Worm (Caenorhabditis elegans) whole organism, L4 larva: ENCODE results near the gene F17E9.18.

Source experiments
- D1046.2 ChIP-seq: fragments of 200-800 bp; sonication (Bioruptor generic); IDR thresholded peaks from 2 replicates; pipeline ENCODE4 v1.3.6; 2022; ENCODE audit warnings: missing genetic modification characterization, missing compliant biosample characterization
- F26F4.8 ChIP-seq: fragments of 200-800 bp; sonication (Bioruptor generic); conservative IDR thresholded peaks from 2 replicates; pipeline ENCODE4 v1.3.6; 2022; ENCODE audit warnings: missing genetic modification characterization, missing compliant biosample characterization
- F44E2.7 ChIP-seq: fragments of 200-800 bp; sonication (Bioruptor generic); IDR thresholded peaks from 2 replicates; pipeline ENCODE4 v2.1.2; 2022; ENCODE audit warnings: missing genetic modification characterization, missing compliant biosample characterization
- F49E8.2 ChIP-seq: sonication (generic microtip); optimal IDR thresholded peaks from 2 replicates; lab custom pipeline; 2016; ENCODE audit warnings: missing compliant biosample characterization, mild to moderate bottlenecking, missing genetic modification characterization, borderline replicate concordance
- R02D3.7 ChIP-seq: fragments of 150-350 bp; sonication (generic microtip); optimal IDR thresholded peaks from 3 replicates; lab custom pipeline; 2014; ENCODE audit warnings: missing biosample characterization, missing genetic modification characterization
- T26A8.4 ChIP-seq: fragments of 200-800 bp; sonication (Bioruptor generic); IDR thresholded peaks from 2 replicates; pipeline ENCODE4 v1.3.6; 2022; ENCODE audit warnings: missing genetic modification characterization, missing compliant biosample characterization
- Y48G9A.11 ChIP-seq: fragments of 200-800 bp; sonication (Bioruptor generic); IDR thresholded peaks from 2 replicates; pipeline ENCODE4 v1.3.6; 2022; ENCODE audit warnings: missing genetic modification reagents, missing genetic modification characterization, missing compliant biosample characterization
- ZK546.5 ChIP-seq, 2 experiments: sonication (generic microtip); optimal IDR thresholded peaks; 2 replicates each; lab custom pipeline; 2017; ENCODE audit warnings: missing biosample characterization in 2 of 2, missing genetic modification characterization in 2 of 2
- aha-1 ChIP-seq: fragments of 150-350 bp; peaks from one replicate; lab custom pipeline; 2014; ENCODE audit warnings: missing biosample characterization, missing genetic modification characterization
- attf-4 ChIP-seq: sonication (generic microtip); optimal IDR thresholded peaks from 3 replicates; lab custom pipeline; 2017; ENCODE audit warnings: missing biosample characterization, missing genetic modification characterization
- ceh-32 ChIP-seq: sonication (generic microtip); optimal IDR thresholded peaks from 2 replicates; lab custom pipeline; 2016; ENCODE audit warnings: mild to moderate bottlenecking, missing genetic modification characterization, missing compliant biosample characterization; ENCODE audit not compliant: poor library complexity
- ceh-82 ChIP-seq: sonication (generic microtip); optimal IDR thresholded peaks from 2 replicates; lab custom pipeline; 2017; ENCODE audit warnings: missing biosample characterization, missing genetic modification characterization
- ctbp-1 ChIP-seq: fragments of 200-800 bp; sonication (Bioruptor generic); IDR thresholded peaks from 2 replicates; pipeline ENCODE4 v1.3.6; 2022; ENCODE audit warnings: missing genetic modification reagents, missing genetic modification characterization, missing compliant biosample characterization
- daf-16 ChIP-seq, 3 experiments: sonication (generic microtip); optimal IDR thresholded peaks; 2 replicates each; lab custom pipeline; 2016 to 2017; ENCODE audit warnings: missing genetic modification characterization in 3 of 3, missing genetic modification reagents in 3 of 3, mild to moderate bottlenecking in 2 of 3, missing compliant biosample characterization in 2 of 3, missing biosample characterization in 1 of 3, moderate library complexity in 1 of 3
- daf-19 ChIP-seq: fragments of 200-800 bp; sonication (Bioruptor generic); conservative IDR thresholded peaks from 2 replicates; pipeline ENCODE4 v1.3.6; 2022; ENCODE audit warnings: missing genetic modification characterization, missing compliant biosample characterization
- daf-8 ChIP-seq: fragments of 200-800 bp; sonication (Bioruptor generic); IDR thresholded peaks from 2 replicates; pipeline ENCODE4 v1.3.6; 2022; ENCODE audit warnings: missing genetic modification characterization, missing compliant biosample characterization
- dve-1 ChIP-seq: sonication (generic microtip); optimal IDR thresholded peaks from 2 replicates; lab custom pipeline; 2017; ENCODE audit warnings: antibody characterized with exemption, mild to moderate bottlenecking, missing genetic modification characterization, missing compliant biosample characterization; ENCODE audit not compliant: insufficient read depth
- egl-27 ChIP-seq: sonication (generic microtip); optimal IDR thresholded peaks from 3 replicates; lab custom pipeline; 2017; ENCODE audit warnings: missing biosample characterization, missing genetic modification reagents, missing genetic modification characterization
- fkh-10 ChIP-seq: fragments of 150-350 bp; optimal IDR thresholded peaks from 2 replicates; lab custom pipeline; 2014; ENCODE audit warnings: missing biosample characterization, missing genetic modification reagents, missing genetic modification characterization
- hlh-11 ChIP-seq: fragments of 200-800 bp; sonication (Bioruptor generic); optimal IDR thresholded peaks from 2 replicates; lab custom pipeline; 2018; ENCODE audit warnings: mild to moderate bottlenecking, missing genetic modification characterization, missing compliant biosample characterization
- lin-1 ChIP-seq: fragments of 200-800 bp; sonication (Bioruptor generic); IDR thresholded peaks from 2 replicates; pipeline ENCODE4 v1.3.6; 2022; ENCODE audit warnings: missing genetic modification reagents, missing genetic modification characterization, missing compliant biosample characterization
- lin-13 ChIP-seq: fragments of 150-350 bp; optimal IDR thresholded peaks from 2 replicates; lab custom pipeline; 2014; ENCODE audit warnings: missing biosample characterization, missing genetic modification reagents, missing genetic modification characterization
- lin-15B ChIP-seq: fragments of 150-350 bp; sonication (generic microtip); optimal IDR thresholded peaks from 3 replicates; lab custom pipeline; 2014; ENCODE audit warnings: missing biosample characterization, missing genetic modification characterization
- lsy-2 ChIP-seq, 2 experiments: fragments of 150-350 bp in 1 of 2; sonication (generic microtip) in 1 of 2; optimal IDR thresholded peaks; 2 replicates each; lab custom pipeline; 2014 to 2017; ENCODE audit warnings: missing biosample characterization in 2 of 2, missing genetic modification characterization in 2 of 2
- madf-5 ChIP-seq, 2 experiments: fragments of 200-800 bp; sonication (Bioruptor generic); IDR thresholded peaks; 2 replicates each; pipeline ENCODE4 v1.3.6; 2022; ENCODE audit warnings: missing compliant biosample characterization in 2 of 2, missing genetic modification characterization in 2 of 2
- madf-9 ChIP-seq: fragments of 200-800 bp; sonication (Bioruptor generic); conservative IDR thresholded peaks from 2 replicates; pipeline ENCODE4 v1.3.6; 2022; ENCODE audit warnings: missing genetic modification reagents, missing genetic modification characterization, missing compliant biosample characterization
- mdl-1 ChIP-seq, 2 experiments: fragments of 150-350 bp in 1 of 2; sonication (generic microtip) in 1 of 2; optimal IDR thresholded peaks; 2 replicates each; lab custom pipeline; 2014 to 2017; ENCODE audit warnings: missing biosample characterization in 2 of 2, missing genetic modification characterization in 2 of 2
- mep-1 ChIP-seq: fragments of 150-350 bp; sonication (generic microtip); optimal IDR thresholded peaks from 3 replicates; lab custom pipeline; 2014; ENCODE audit warnings: missing biosample characterization, missing genetic modification characterization
- mxl-2 ChIP-seq: fragments of 200-800 bp; sonication (Bioruptor generic); conservative IDR thresholded peaks from 2 replicates; pipeline ENCODE4 v1.3.6; 2022; ENCODE audit warnings: missing genetic modification reagents, missing genetic modification characterization, missing compliant biosample characterization
- nhr-102 ChIP-seq: sonication (generic microtip); optimal IDR thresholded peaks from 2 replicates; lab custom pipeline; 2016; ENCODE audit warnings: mild to moderate bottlenecking, missing genetic modification characterization, moderate library complexity, missing compliant biosample characterization
- nhr-11 ChIP-seq: fragments of 150-350 bp; optimal IDR thresholded peaks from 2 replicates; lab custom pipeline; 2014; ENCODE audit warnings: missing biosample characterization, missing genetic modification characterization
- nhr-111 ChIP-seq: fragments of 200-800 bp; sonication (Bioruptor generic); optimal IDR thresholded peaks from 2 replicates; lab custom pipeline; 2018; ENCODE audit warnings: mild to moderate bottlenecking, missing genetic modification characterization, missing compliant biosample characterization
- nhr-237 ChIP-seq: sonication (generic microtip); optimal IDR thresholded peaks from 2 replicates; lab custom pipeline; 2017; ENCODE audit warnings: missing biosample characterization, missing genetic modification characterization
- nhr-28 ChIP-seq: fragments of 150-350 bp; optimal IDR thresholded peaks from 2 replicates; lab custom pipeline; 2014; ENCODE audit warnings: missing biosample characterization, missing genetic modification characterization
- nhr-41 ChIP-seq: fragments of 200-800 bp; sonication (Bioruptor generic); IDR thresholded peaks from 2 replicates; pipeline ENCODE4 v1.3.6; 2022; ENCODE audit warnings: missing genetic modification reagents, missing genetic modification characterization, missing compliant biosample characterization
- nhr-6 ChIP-seq: fragments of 150-350 bp; optimal IDR thresholded peaks from 2 replicates; lab custom pipeline; 2014; ENCODE audit warnings: missing biosample characterization, missing genetic modification characterization
- nhr-77 ChIP-seq: fragments of 150-350 bp; optimal IDR thresholded peaks from 2 replicates; lab custom pipeline; 2014; ENCODE audit warnings: missing biosample characterization, missing genetic modification characterization
- pha-4 ChIP-seq, 2 experiments: fragments of 150-350 bp in 1 of 2; fragments of 200-800 bp in 1 of 2; sonication (Bioruptor generic) in 1 of 2; IDR thresholded peaks in 1 of 2; optimal IDR thresholded peaks in 1 of 2; 2 replicates each; pipeline versions ENCODE4 v1.3.6 to Lab custom; 2014 to 2022; ENCODE audit warnings: missing genetic modification characterization in 2 of 2, missing genetic modification reagents in 2 of 2, missing biosample characterization in 1 of 2, missing compliant biosample characterization in 1 of 2
- pqm-1 ChIP-seq: sonication (generic microtip); optimal IDR thresholded peaks from 2 replicates; lab custom pipeline; 2017; ENCODE audit warnings: missing biosample characterization, missing genetic modification characterization
- saeg-2 ChIP-seq: fragments of 200-800 bp; sonication (Bioruptor generic); IDR thresholded peaks from 2 replicates; pipeline ENCODE4 v1.3.6; 2022; ENCODE audit warnings: missing genetic modification reagents, missing genetic modification characterization, missing compliant biosample characterization
- sdz-12 ChIP-seq: fragments of 200-800 bp; sonication (Bioruptor generic); optimal IDR thresholded peaks from 2 replicates; lab custom pipeline; 2018; ENCODE audit warnings: mild to moderate bottlenecking, missing genetic modification characterization, missing compliant biosample characterization
- snpc-1.2 ChIP-seq: fragments of 200-800 bp; sonication (Bioruptor generic); IDR thresholded peaks from 2 replicates; pipeline ENCODE4 v1.3.6; 2022; ENCODE audit warnings: missing genetic modification reagents, missing genetic modification characterization, missing compliant biosample characterization
- spr-1 ChIP-seq: sonication (generic microtip); optimal IDR thresholded peaks from 2 replicates; lab custom pipeline; 2016; ENCODE audit warnings: mild to moderate bottlenecking, missing genetic modification characterization, missing compliant biosample characterization
- spr-3 ChIP-seq: fragments of 200-800 bp; sonication (Bioruptor generic); optimal IDR thresholded peaks from 2 replicates; lab custom pipeline; 2018; ENCODE audit warnings: mild to moderate bottlenecking, missing genetic modification characterization, missing compliant biosample characterization
- tra-1 ChIP-seq: fragments of 200-800 bp; sonication (Bioruptor generic); IDR thresholded peaks from 2 replicates; pipeline ENCODE4 v1.3.6; 2022; ENCODE audit warnings: missing genetic modification reagents, missing genetic modification characterization, missing compliant biosample characterization
- unc-39 ChIP-seq: sonication (generic microtip); optimal IDR thresholded peaks from 2 replicates; lab custom pipeline; 2017; ENCODE audit warnings: missing biosample characterization, missing genetic modification characterization
- unc-62 ChIP-seq, 3 experiments: fragments of 150-350 bp in 1 of 3; sonication (generic microtip); optimal IDR thresholded peaks in 2 of 3; peaks in 1 of 3; 1 replicate in 1 of 3; 2 replicates in 2 of 3; lab custom pipeline; 2014 to 2017; ENCODE audit warnings: missing biosample characterization in 3 of 3, missing genetic modification characterization in 3 of 3, missing genetic modification reagents in 3 of 3, missing genotype in 1 of 3
- vab-7 ChIP-seq: fragments of 200-800 bp; sonication (Bioruptor generic); IDR thresholded peaks from 2 replicates; pipeline ENCODE4 v1.3.6; 2022; ENCODE audit warnings: missing genetic modification reagents, missing genetic modification characterization, missing compliant biosample characterization
- zfp-2 ChIP-seq: sonication (generic microtip); optimal IDR thresholded peaks from 2 replicates; lab custom pipeline; 2016; ENCODE audit warnings: mild to moderate bottlenecking, missing genetic modification characterization, missing compliant biosample characterization
- zip-11 ChIP-seq: fragments of 200-800 bp; sonication (Bioruptor generic); IDR thresholded peaks from 2 replicates; pipeline ENCODE4 v1.3.6; 2022; ENCODE audit warnings: missing genetic modification characterization, missing compliant biosample characterization
- ztf-7 ChIP-seq: fragments of 150-350 bp; optimal IDR thresholded peaks from 2 replicates; lab custom pipeline; 2014; ENCODE audit warnings: missing biosample characterization, missing genetic modification characterization

The F17E9.18 gene

ce11 chrIV:8379278-8379677, 32.3 kb upstream of the F17E9.18 start, which contains the start of gene nap-1 (continued):
- TF ChIP-seq Y48G9A.11 (GFP tag; lab: Robert Waterston, UW) (no peak), F49E8.2 (no peak), D1046.2 (GFP tag; lab: Robert Waterston, UW) (no peak), sdz-12 (no peak), mdl-1 (tag; optimal IDR thresholded peaks at IDR 0.05; lab: Kevin White, UChicago) (peak in 1 of 2 experiments; percentile 12), madf-9 (GFP tag; lab: Robert Waterston, UW) (no peak), lin-13 (peak; percentile 84), spr-1 (tag; lab: Kevin White, UChicago) (no peak), pqm-1 (tag; lab: Kevin White, UChicago) (peak; percentile 20), nhr-41 (GFP tag; lab: Robert Waterston, UW) (no peak), tra-1 (GFP tag; lab: Robert Waterston, UW) (no peak), saeg-2 (GFP tag; lab: Robert Waterston, UW) (no peak), attf-4 (tag; lab: Kevin White, UChicago) (no peak), nhr-6 (tag; lab: Kevin White, UChicago) (peak; percentile 60), ztf-7 (tag; lab: Kevin White, UChicago) (peak; percentile 8), F26F4.8 (GFP tag; lab: Robert Waterston, UW) (no peak), ceh-32 (no peak), nhr-77 (tag; lab: Kevin White, UChicago) (peak; percentile 83), nhr-111 (GFP tag; lab: Kevin White, UChicago) (no peak), lsy-2 (tag; optimal IDR thresholded peaks at IDR 0.05; lab: Kevin White, UChicago) (peak; percentile 46 to 92), vab-7 (GFP tag; lab: Robert Waterston, UW) (no peak), nhr-11 (tag; lab: Kevin White, UChicago) (peak; percentile 2), nhr-237 (tag; lab: Kevin White, UChicago) (no peak), mep-1 (tag; lab: Kevin White, UChicago) (peak; percentile 87), unc-39 (tag; lab: Kevin White, UChicago) (no peak), ZK546.5 (tag; optimal IDR thresholded peaks at IDR 0.05; lab: Kevin White, UChicago) (no peak), daf-8 (no peak), unc-62 (GFP tag; optimal IDR thresholded peaks at IDR 0.05 in 1 of 2; lab: Kevin White, UChicago) (peak in 1 of 2 experiments; percentile 20), unc-62 (tag; optimal IDR thresholded peaks at IDR 0.05; lab: Kevin White, UChicago) (no peak), ctbp-1 (no peak), aha-1 (tag; lab: Kevin White, UChicago) (peak; percentile 39), snpc-1.2 (no peak), madf-5 (GFP tag; IDR thresholded peaks at IDR 0.05; lab: Robert Waterston, UW) (no peak), daf-16 (GFP tag; optimal IDR thresholded peaks at IDR 0.05; lab: Kevin White, UChicago) (no peak), daf-16 (tag; optimal IDR thresholded peaks at IDR 0.05; lab: Kevin White, UChicago) (peak; percentile 87), nhr-28 (tag; lab: Kevin White, UChicago) (peak; percentile 66), mxl-2 (GFP tag; lab: Robert Waterston, UW) (no peak), zip-11 (GFP tag; lab: Robert Waterston, UW) (no peak), lin-15B (tag; lab: Kevin White, UChicago) (no peak), F44E2.7 (GFP tag; lab: Robert Waterston, UW) (no peak), T26A8.4 (GFP tag; lab: Robert Waterston, UW) (peak; percentile 23; the same call in 1 of the 2 replicates), hlh-11 (peak; percentile 59), daf-19 (GFP tag; lab: Robert Waterston, UW) (no peak), fkh-10 (peak; percentile 18), dve-1 (tag; lab: Kevin White, UChicago) (peak; percentile 84), nhr-102 (tag; lab: Kevin White, UChicago) (no peak), zfp-2 (tag; lab: Kevin White, UChicago) (no peak), ceh-82 (tag; lab: Kevin White, UChicago) (no peak), R02D3.7 (tag; lab: Kevin White, UChicago) (peak; percentile 91), egl-27 (tag; lab: Kevin White, UChicago) (no peak), pha-4 (GFP tag; IDR thresholded peaks at IDR 0.05; lab: Robert Waterston, UW) (no peak), pha-4 (tag; optimal IDR thresholded peaks at IDR 0.05; lab: Kevin White, UChicago) (peak; percentile 95), lin-1 (no peak), spr-3 (GFP tag; lab: Kevin White, UChicago) (no peak)
